Worm (Caenorhabditis elegans) whole organism, young adult: ENCODE results near the gene Y40B10A.9.

Experiments used
- ama-1 ChIP-seq, 3 experiments: fragments of 150-350 bp in 1 of 3; sonication (generic microtip) in 2 of 3; optimal IDR thresholded peaks; 2 replicates each; lab custom pipeline; 2014 to 2018; ENCODE audit warnings: missing biosample characterization in 2 of 3, missing genetic modification characterization in 2 of 3, missing genetic modification reagents in 2 of 3
- attf-3 ChIP-seq: fragments of 200-800 bp; sonication (Bioruptor generic); conservative IDR thresholded peaks from 2 replicates; pipeline ENCODE4 v1.3.6; 2022; ENCODE audit warnings: missing genetic modification reagents, missing genetic modification characterization, missing compliant biosample characterization
- bed-1 ChIP-seq: fragments of 200-800 bp; sonication (Bioruptor generic); IDR thresholded peaks from 2 replicates; pipeline ENCODE4 v1.3.6; 2022; ENCODE audit warnings: missing genetic modification reagents, missing genetic modification characterization, missing compliant biosample characterization
- ceh-27 ChIP-seq: fragments of 200-800 bp; sonication (Bioruptor generic); optimal IDR thresholded peaks from 2 replicates; lab custom pipeline; 2018; ENCODE audit warnings: mild to moderate bottlenecking, missing genetic modification characterization, moderate library complexity, missing compliant biosample characterization
- ceh-40 ChIP-seq: fragments of 200-800 bp; sonication (Bioruptor generic); IDR thresholded peaks from 2 replicates; pipeline ENCODE4 v1.3.6; 2022; ENCODE audit warnings: missing genetic modification characterization, missing compliant biosample characterization
- nfya-2 ChIP-seq: fragments of 200-800 bp; sonication (Bioruptor generic); IDR thresholded peaks from 2 replicates; pipeline ENCODE4 v1.3.6; 2022; ENCODE audit warnings: missing genetic modification reagents, missing genetic modification characterization, missing compliant biosample characterization
- rpc-1 ChIP-seq, 2 experiments: fragments of 150-350 bp in 1 of 2; sonication (generic microtip) in 1 of 2; optimal IDR thresholded peaks; 2 replicates each; lab custom pipeline; 2014 to 2018; ENCODE audit warnings: missing biosample characterization in 1 of 2, missing genetic modification characterization in 1 of 2, missing genetic modification reagents in 1 of 2, missing genotype in 1 of 2
- snpc-4 ChIP-seq, 5 experiments: fragments of 150-350 bp in 1 of 5; sonication (generic microtip) in 4 of 5; optimal IDR thresholded peaks; 2 replicates each; lab custom pipeline; 2014 to 2018; ENCODE audit warnings: missing genetic modification characterization in 5 of 5, missing biosample characterization in 3 of 5, antibody characterized with exemption in 2 of 5, mild to moderate bottlenecking in 2 of 5, missing compliant biosample characterization in 2 of 5, missing genotype in 2 of 5, moderate library complexity in 2 of 5, missing genetic modification reagents in 1 of 5
- somi-1 ChIP-seq: fragments of 200-800 bp; sonication (Bioruptor generic); optimal IDR thresholded peaks from 2 replicates; lab custom pipeline; 2018; ENCODE audit warnings: mild to moderate bottlenecking, missing genetic modification characterization, missing compliant biosample characterization
- unc-62 ChIP-seq: fragments of 150-350 bp; optimal IDR thresholded peaks from 2 replicates; lab custom pipeline; 2014; ENCODE audit warnings: missing biosample characterization, missing genetic modification reagents, missing genetic modification characterization

- TF ChIP-seq ceh-40 (GFP tag; lab: Robert Waterston, UW) (no peak), unc-62 (GFP tag; lab: Kevin White, UChicago) (no peak), somi-1 (GFP tag; lab: Kevin White, UChicago) (no peak), bed-1 (no peak), ama-1 (optimal IDR thresholded peaks at IDR 0.05; lab: Kevin White, UChicago) (no peak), ama-1 (GFP tag; optimal IDR thresholded peaks at IDR 0.05; lab: Kevin White, UChicago) (no peak), ceh-27 (no peak), rpc-1 (optimal IDR thresholded peaks at IDR 0.05; lab: Kevin White, UChicago) (no peak), rpc-1 (tag; optimal IDR thresholded peaks at IDR 0.05; lab: Kevin White, UChicago) (no peak), attf-3 (no peak), nfya-2 (GFP tag; lab: Robert Waterston, UW) (no peak), snpc-4 (GFP tag; optimal IDR thresholded peaks at IDR 0.05; lab: Kevin White, UChicago) (no peak), snpc-4 (tag; optimal IDR thresholded peaks at IDR 0.05; lab: Kevin White, UChicago) (no peak)
These were observed 3.8 kb downstream of the Y40B10A.9 start for ce11 chrV:2068728-2069443.
